Worm (Caenorhabditis elegans): ENCODE results near the gene ZC204.17.

- no peak for TF ChIP-seq pqm-1 (tag; optimal IDR thresholded peaks at IDR 0.05)
- no peak for TF ChIP-seq snpc-4 (tag; optimal IDR thresholded peaks at IDR 0.05)
- TF ChIP-seq pha-4 (GFP tag; IDR thresholded peaks at IDR 0.05) = no peak
- no peak for TF ChIP-seq pha-4 (tag; optimal IDR thresholded peaks at IDR 0.05)
Observed at ce11 chrII:1621180-1621579, 24.9 kb downstream of the ZC204.17 start, which contains the start of gene fbxa-158.

Measured in whole organism, L4 larva.